Worm (Caenorhabditis elegans): ENCODE data around the gene msp-76.

msp-76 gene

DNA sequence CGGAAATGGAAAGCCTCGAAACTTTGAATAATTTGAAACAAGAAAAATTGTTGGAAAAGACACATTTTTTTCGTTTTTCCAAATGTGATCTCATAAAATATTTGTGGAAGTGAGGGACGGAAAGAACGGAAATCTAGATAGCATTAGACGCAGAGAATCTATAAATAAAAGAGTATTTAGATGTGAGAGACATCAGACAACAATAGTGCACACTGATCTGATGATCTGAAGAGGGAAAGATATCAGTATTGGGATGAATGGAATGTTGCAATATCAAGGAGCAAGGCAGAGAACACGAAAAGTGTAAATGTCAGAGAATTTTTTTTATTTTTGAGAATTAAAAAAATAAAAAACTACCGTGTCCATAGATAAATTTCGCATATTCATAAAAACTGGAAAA is 46.0 kb downstream of the msp-76 start:
- TF ChIP-seq lsy-2 (tag; optimal IDR thresholded peaks at IDR 0.05) (peak in 1 of 2 experiments; percentile 3), nhr-23 (tag; optimal IDR thresholded peaks at IDR 0.05) (no peak)

DNA sequence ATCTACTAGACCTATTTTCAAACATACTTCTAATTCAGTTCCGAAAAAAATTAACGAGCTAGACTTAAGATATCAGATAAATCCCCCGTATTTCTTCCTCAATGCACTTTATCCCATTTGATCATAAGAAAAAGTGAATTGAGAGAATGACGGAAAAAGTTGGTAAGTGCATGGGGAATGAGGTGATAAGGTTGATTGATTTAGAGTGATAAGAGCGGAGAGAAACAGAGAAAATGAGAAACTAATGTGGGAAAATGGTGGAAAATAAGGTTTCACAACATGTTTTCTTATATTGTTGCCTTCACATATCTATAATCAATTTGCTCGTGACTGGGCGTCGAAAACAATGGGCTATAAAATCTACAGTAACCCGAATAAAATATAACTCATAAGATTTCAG is 46.9 kb downstream of the msp-76 start:
- no peak for TF ChIP-seq aly-2 (tag; optimal IDR thresholded peaks at IDR 0.05)
- TF ChIP-seq blmp-1 (tag; optimal IDR thresholded peaks at IDR 0.05; ENCODE audit: insufficient read depth) = peak; percentile 37
- no peak for TF ChIP-seq alr-1 (tag; optimal IDR thresholded peaks at IDR 0.05)
- TF ChIP-seq lsy-2 (tag; optimal IDR thresholded peaks at IDR 0.05) = peak in 1 of 2 experiments; percentile 63
- TF ChIP-seq C34F6.9 (tag; optimal IDR thresholded peaks at IDR 0.05) = peak; percentile 3
- TF ChIP-seq sma-3 (GFP tag; optimal IDR thresholded peaks at IDR 0.05) = peak; percentile 3
- peak; percentile 31 for TF ChIP-seq mab-5 (tag; optimal IDR thresholded peaks at IDR 0.05)
- peak; percentile 61 for TF ChIP-seq crh-2 (tag; optimal IDR thresholded peaks at IDR 0.05)
- no peak for TF ChIP-seq ceh-82 (tag; optimal IDR thresholded peaks at IDR 0.05)
- peak; percentile 67 for TF ChIP-seq sma-9 (GFP tag; optimal IDR thresholded peaks at IDR 0.05)
- TF ChIP-seq sma-9 (tag; optimal IDR thresholded peaks at IDR 0.05) = no peak
- TF ChIP-seq fos-1 (tag; optimal IDR thresholded peaks at IDR 0.05) = peak; percentile 92
- TF ChIP-seq skn-1 (tag; optimal IDR thresholded peaks at IDR 0.05) = no peak
- TF ChIP-seq nhr-129 (tag; optimal IDR thresholded peaks at IDR 0.05) = peak; percentile 33

DNA sequence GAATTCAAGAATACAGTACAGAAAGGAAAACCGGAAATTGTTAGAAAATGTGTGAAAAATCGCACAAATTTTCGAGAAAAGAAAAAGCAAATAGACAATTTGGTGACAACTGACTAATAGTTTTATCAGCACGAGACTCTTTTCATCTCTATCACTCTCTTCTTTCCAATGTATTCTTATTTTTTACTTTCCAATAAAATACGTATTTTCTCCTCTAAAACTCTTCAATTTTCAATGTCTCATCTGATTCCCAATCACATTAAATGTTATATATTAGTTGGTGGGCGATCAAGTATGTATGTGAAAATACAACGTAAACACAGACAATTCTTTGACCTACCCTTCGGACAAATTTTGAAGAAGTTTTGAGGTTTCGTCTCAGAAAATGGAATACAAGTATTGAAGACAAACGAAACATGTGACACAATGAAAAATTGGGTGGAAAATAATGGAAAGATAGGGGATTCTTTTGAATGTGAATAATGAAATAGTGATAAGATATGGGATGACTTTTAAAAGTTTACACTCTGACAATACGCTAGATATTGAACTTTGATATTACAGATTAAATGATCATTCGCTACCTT is 48.5 kb downstream of the msp-76 start, which contains the start of gene cka-1:
TSS of gene cka-1 (minus strand) at position 418 of the 587 bp plus-strand sequence.
- TF ChIP-seq sma-9 (GFP tag; optimal IDR thresholded peaks at IDR 0.05) (peak; percentile 0), sma-9 (tag; optimal IDR thresholded peaks at IDR 0.05) (no peak), F13H6.1 (tag; optimal IDR thresholded peaks at IDR 0.05) (peak; percentile 31), nhr-129 (tag; optimal IDR thresholded peaks at IDR 0.05) (peak; percentile 26), peb-1 (tag; optimal IDR thresholded peaks at IDR 0.05) (no peak), ceh-82 (tag; optimal IDR thresholded peaks at IDR 0.05) (no peak), sem-4 (tag; optimal IDR thresholded peaks at IDR 0.05) (peak; percentile 20), lin-11 (tag; optimal IDR thresholded peaks at IDR 0.05) (no peak), ZK546.5 (tag; optimal IDR thresholded peaks at IDR 0.05) (no peak), nhr-12 (tag; optimal IDR thresholded peaks at IDR 0.05) (no peak), fos-1 (tag; optimal IDR thresholded peaks at IDR 0.05) (peak; percentile 63), R02D3.7 (tag; optimal IDR thresholded peaks at IDR 0.05) (no peak), C34F6.9 (tag; optimal IDR thresholded peaks at IDR 0.05) (no peak), mbf-1 (tag; optimal IDR thresholded peaks at IDR 0.05) (no peak), sma-3 (GFP tag; optimal IDR thresholded peaks at IDR 0.05) (peak; percentile 19), nhr-25 (tag; optimal IDR thresholded peaks at IDR 0.05) (no peak)

DNA sequence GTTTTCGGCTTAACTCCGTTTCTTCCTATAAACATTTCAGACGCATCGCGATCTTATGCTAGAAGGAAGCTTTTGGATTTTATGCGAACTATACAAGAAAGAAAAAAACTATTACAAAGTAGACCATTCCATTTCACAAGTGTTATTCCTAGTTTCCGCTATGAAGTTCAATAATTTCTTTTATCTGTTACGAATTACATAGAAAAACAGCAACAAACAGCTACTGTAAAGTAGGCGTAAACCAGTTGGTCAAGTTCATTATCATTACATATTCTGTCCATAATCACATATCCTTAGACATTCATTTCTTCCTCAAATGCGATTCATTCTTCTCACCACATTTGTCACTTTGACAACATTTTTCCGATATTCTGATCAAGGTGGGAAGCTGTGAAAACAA is 49.4 kb downstream of the msp-76 start, which contains the start of gene C28D4.10:
TSS of gene C28D4.10 (plus strand) at position 301 of the 400 bp plus-strand sequence.
- no peak for TF ChIP-seq ztf-4 (tag; optimal IDR thresholded peaks at IDR 0.05)
- TF ChIP-seq nhr-11 (tag; optimal IDR thresholded peaks at IDR 0.05) = no peak
- TF ChIP-seq peb-1 (tag; optimal IDR thresholded peaks at IDR 0.05) = no peak
- no peak for TF ChIP-seq nhr-23 (tag; optimal IDR thresholded peaks at IDR 0.05)
- TF ChIP-seq sma-3 (GFP tag; optimal IDR thresholded peaks at IDR 0.05) = no peak
- TF ChIP-seq mab-5 (tag; optimal IDR thresholded peaks at IDR 0.05) = no peak
- TF ChIP-seq unc-62 (GFP tag; optimal IDR thresholded peaks at IDR 0.05) = no peak
- no peak for TF ChIP-seq mbf-1 (tag; optimal IDR thresholded peaks at IDR 0.05)
- no peak for TF ChIP-seq unc-39 (tag; optimal IDR thresholded peaks at IDR 0.05)
- no peak for TF ChIP-seq nhr-237 (tag; optimal IDR thresholded peaks at IDR 0.05)
- no peak for TF ChIP-seq fos-1 (tag; optimal IDR thresholded peaks at IDR 0.05)
- TF ChIP-seq ceh-16 (tag; optimal IDR thresholded peaks at IDR 0.05) = no peak
- TF ChIP-seq alr-1 (tag; optimal IDR thresholded peaks at IDR 0.05) = no peak
- no peak for TF ChIP-seq sma-9 (GFP tag; optimal IDR thresholded peaks at IDR 0.05)
- TF ChIP-seq sma-9 (tag; optimal IDR thresholded peaks at IDR 0.05) = no peak
- TF ChIP-seq blmp-1 (tag; optimal IDR thresholded peaks at IDR 0.05; ENCODE audit: insufficient read depth) = no peak
- no peak for TF ChIP-seq skn-1 (tag; optimal IDR thresholded peaks at IDR 0.05)
- TF ChIP-seq R02D3.7 (tag; optimal IDR thresholded peaks at IDR 0.05) = no peak
- no peak for TF ChIP-seq nhr-10 (tag; optimal IDR thresholded peaks at IDR 0.05)
- TF ChIP-seq mdl-1 (tag; optimal IDR thresholded peaks at IDR 0.05) = no peak
- no peak for TF ChIP-seq nhr-12 (tag; optimal IDR thresholded peaks at IDR 0.05)
